Worm (Caenorhabditis elegans) whole organism, young adult: ENCODE measurements around the gene acy-4.

Experiments
- C06A6.2 ChIP-seq: fragments of 200-800 bp; sonication (Bioruptor generic); conservative IDR thresholded peaks from 2 replicates; pipeline ENCODE4 v1.3.6; 2022; ENCODE audit warnings: missing genetic modification characterization, missing compliant biosample characterization
- D2030.7 ChIP-seq: fragments of 200-800 bp; sonication (Bioruptor generic); IDR thresholded peaks from 2 replicates; pipeline ENCODE4 v1.3.6; 2022; ENCODE audit warnings: missing genetic modification reagents, missing genetic modification characterization, missing compliant biosample characterization
- F10E7.11 ChIP-seq: sonication (generic microtip); optimal IDR thresholded peaks from 2 replicates; lab custom pipeline; 2017; ENCODE audit warnings: mild to moderate bottlenecking, missing genetic modification characterization, moderate library complexity, missing compliant biosample characterization
- F33H1.4 ChIP-seq: fragments of 200-800 bp; sonication (Bioruptor generic); IDR thresholded peaks from 2 replicates; pipeline ENCODE4 v1.3.6; 2022; ENCODE audit warnings: missing genetic modification reagents, missing genetic modification characterization, missing compliant biosample characterization
- F39B2.1 ChIP-seq: fragments of 200-800 bp; sonication (Bioruptor generic); IDR thresholded peaks from 2 replicates; pipeline ENCODE4 v1.3.6; 2022; ENCODE audit warnings: missing genetic modification reagents, missing genetic modification characterization, missing compliant biosample characterization
- F57A8.1 ChIP-seq: fragments of 200-800 bp; sonication (Bioruptor generic); optimal IDR thresholded peaks from 2 replicates; lab custom pipeline; 2018; ENCODE audit warnings: mild to moderate bottlenecking, missing genetic modification characterization, moderate library complexity, missing compliant biosample characterization
- F57C9.4 ChIP-seq: sonication (generic microtip); optimal IDR thresholded peaks from 2 replicates; lab custom pipeline; 2017; ENCODE audit warnings: mild to moderate bottlenecking, missing genetic modification characterization, missing compliant biosample characterization
- T07F8.4 ChIP-seq: sonication (generic microtip); optimal IDR thresholded peaks from 2 replicates; lab custom pipeline; 2016; ENCODE audit warnings: mild to moderate bottlenecking, missing genetic modification characterization, moderate library complexity, missing compliant biosample characterization
- Y53F4B.3 ChIP-seq: fragments of 200-800 bp; sonication (Bioruptor generic); IDR thresholded peaks from 2 replicates; pipeline ENCODE4 v1.3.6; 2022; ENCODE audit warnings: missing genetic modification reagents, missing genetic modification characterization, missing compliant biosample characterization
- Y95B8A.8 ChIP-seq: fragments of 200-800 bp; sonication (Bioruptor generic); IDR thresholded peaks from 2 replicates; pipeline ENCODE4 v1.3.6; 2022; ENCODE audit warnings: missing genetic modification reagents, missing genetic modification characterization, missing compliant biosample characterization
- akir-1 ChIP-seq: fragments of 200-800 bp; sonication (Bioruptor generic); optimal IDR thresholded peaks from 2 replicates; lab custom pipeline; 2018; ENCODE audit warnings: mild to moderate bottlenecking, missing genetic modification characterization, moderate library complexity, missing compliant biosample characterization
- atf-7 ChIP-seq: sonication (generic microtip); optimal IDR thresholded peaks from 2 replicates; lab custom pipeline; 2017; ENCODE audit warnings: mild to moderate bottlenecking, missing genetic modification characterization, missing compliant biosample characterization
- attf-5 ChIP-seq: fragments of 200-800 bp; sonication (Bioruptor generic); optimal IDR thresholded peaks from 2 replicates; lab custom pipeline; 2018; ENCODE audit warnings: mild to moderate bottlenecking, missing genetic modification characterization, missing compliant biosample characterization
- attf-6 ChIP-seq: fragments of 200-800 bp; sonication (Bioruptor generic); IDR thresholded peaks from 2 replicates; pipeline ENCODE4 v1.3.6; 2022; ENCODE audit warnings: missing genetic modification reagents, missing genetic modification characterization, missing compliant biosample characterization
- bed-1 ChIP-seq: fragments of 200-800 bp; sonication (Bioruptor generic); IDR thresholded peaks from 2 replicates; pipeline ENCODE4 v1.3.6; 2022; ENCODE audit warnings: missing genetic modification reagents, missing genetic modification characterization, missing compliant biosample characterization
- ceh-40 ChIP-seq: fragments of 200-800 bp; sonication (Bioruptor generic); IDR thresholded peaks from 2 replicates; pipeline ENCODE4 v1.3.6; 2022; ENCODE audit warnings: missing genetic modification characterization, missing compliant biosample characterization
- ceh-79 ChIP-seq: sonication (generic microtip); optimal IDR thresholded peaks from 2 replicates; lab custom pipeline; 2017; ENCODE audit warnings: mild to moderate bottlenecking, missing genetic modification characterization, missing compliant biosample characterization
- ceh-91 ChIP-seq: fragments of 200-800 bp; sonication (Bioruptor generic); IDR thresholded peaks from 2 replicates; pipeline ENCODE4 v1.3.6; 2022; ENCODE audit warnings: missing genetic modification reagents, missing genetic modification characterization, missing compliant biosample characterization
- die-1 ChIP-seq: sonication (generic microtip); optimal IDR thresholded peaks from 2 replicates; lab custom pipeline; 2016; ENCODE audit warnings: missing genotype, mild to moderate bottlenecking, missing genetic modification characterization, missing compliant biosample characterization
- fkh-3 ChIP-seq: sonication (generic microtip); optimal IDR thresholded peaks from 2 replicates; lab custom pipeline; 2016; ENCODE audit warnings: mild to moderate bottlenecking, missing genetic modification characterization, missing compliant biosample characterization
- hlh-12 ChIP-seq: sonication (generic microtip); optimal IDR thresholded peaks from 2 replicates; lab custom pipeline; 2016; ENCODE audit warnings: missing genetic modification characterization, missing compliant biosample characterization
- hmg-20 ChIP-seq: fragments of 200-800 bp; sonication (Bioruptor generic); IDR thresholded peaks from 2 replicates; pipeline ENCODE4 v1.3.6; 2022; ENCODE audit warnings: missing genetic modification reagents, missing genetic modification characterization, missing compliant biosample characterization
- hsf-1 ChIP-seq: fragments of 200-800 bp; sonication (Bioruptor generic); IDR thresholded peaks from 2 replicates; pipeline ENCODE4 v1.3.6; 2022; ENCODE audit warnings: missing genetic modification reagents, missing genetic modification characterization, missing compliant biosample characterization
- let-607 ChIP-seq, 2 experiments: fragments of 200-800 bp in 1 of 2; sonication (Bioruptor generic) in 1 of 2; sonication (generic microtip) in 1 of 2; optimal IDR thresholded peaks; 2 replicates each; lab custom pipeline; 2016 to 2018; ENCODE audit warnings: mild to moderate bottlenecking in 2 of 2, missing compliant biosample characterization in 2 of 2, missing genetic modification characterization in 2 of 2, moderate library complexity in 2 of 2, missing genotype in 1 of 2
- lin-26 ChIP-seq: fragments of 200-800 bp; sonication (Bioruptor generic); IDR thresholded peaks from 2 replicates; pipeline ENCODE4 v1.3.6; 2022; ENCODE audit warnings: missing genetic modification reagents, missing genetic modification characterization, missing compliant biosample characterization
- lsl-1 ChIP-seq: fragments of 200-800 bp; sonication (Bioruptor generic); optimal IDR thresholded peaks from 2 replicates; lab custom pipeline; 2018; ENCODE audit warnings: mild to moderate bottlenecking, missing genetic modification characterization, moderate library complexity, missing compliant biosample characterization
- madf-3 ChIP-seq: fragments of 200-800 bp; sonication (Bioruptor generic); IDR thresholded peaks from 2 replicates; pipeline ENCODE4 v1.3.6; 2022; ENCODE audit warnings: missing genetic modification reagents, missing genetic modification characterization, missing compliant biosample characterization
- madf-6 ChIP-seq: fragments of 200-800 bp; sonication (Bioruptor generic); IDR thresholded peaks from 2 replicates; pipeline ENCODE4 v1.3.6; 2022; ENCODE audit warnings: missing genetic modification reagents, missing genetic modification characterization, missing compliant biosample characterization
- mxl-1 ChIP-seq: sonication (generic microtip); optimal IDR thresholded peaks from 2 replicates; lab custom pipeline; 2016; ENCODE audit warnings: missing genetic modification characterization, missing compliant biosample characterization
- nfya-2 ChIP-seq: fragments of 200-800 bp; sonication (Bioruptor generic); IDR thresholded peaks from 2 replicates; pipeline ENCODE4 v1.3.6; 2022; ENCODE audit warnings: missing genetic modification reagents, missing genetic modification characterization, missing compliant biosample characterization
- nfyb-1 ChIP-seq: fragments of 200-800 bp; sonication (Bioruptor generic); IDR thresholded peaks from 2 replicates; pipeline ENCODE4 v1.3.6; 2022; ENCODE audit warnings: missing genetic modification reagents, missing genetic modification characterization, missing compliant biosample characterization
- nhr-90 ChIP-seq: sonication (generic microtip); optimal IDR thresholded peaks from 2 replicates; lab custom pipeline; 2016; ENCODE audit warnings: missing genotype, mild to moderate bottlenecking, missing genetic modification characterization, missing compliant biosample characterization
- rcor-1 ChIP-seq: fragments of 200-800 bp; sonication (Bioruptor generic); IDR thresholded peaks from 2 replicates; pipeline ENCODE4 v1.3.6; 2022; ENCODE audit warnings: missing genetic modification reagents, missing genetic modification characterization, missing compliant biosample characterization
- rec-8 ChIP-seq, 2 experiments: sonication (generic microtip); optimal IDR thresholded peaks; 2 replicates each; lab custom pipeline; 2016; ENCODE audit warnings: mild to moderate bottlenecking in 2 of 2, missing genetic modification characterization in 2 of 2, missing genetic modification reagents in 2 of 2, missing genotype in 2 of 2, missing biosample characterization in 1 of 2, missing compliant biosample characterization in 1 of 2, moderate library complexity in 1 of 2
- repo-1 ChIP-seq: sonication (generic microtip); optimal IDR thresholded peaks from 2 replicates; lab custom pipeline; 2017; ENCODE audit warnings: mild to moderate bottlenecking, missing genetic modification characterization, missing compliant biosample characterization
- sea-2 ChIP-seq: fragments of 200-800 bp; sonication (Bioruptor generic); IDR thresholded peaks from 2 replicates; pipeline ENCODE4 v1.3.6; 2022; ENCODE audit warnings: missing genetic modification characterization, missing compliant biosample characterization
- snpc-1.3 ChIP-seq: sonication (generic microtip); optimal IDR thresholded peaks from 2 replicates; lab custom pipeline; 2017; ENCODE audit warnings: missing genetic modification characterization, mild to moderate bottlenecking, missing compliant biosample characterization, antibody characterized with exemption, moderate library complexity, missing genotype, missing genetic modification reagents; ENCODE audit not compliant: insufficient read depth
- snpc-3.4 ChIP-seq: sonication (generic microtip); optimal IDR thresholded peaks from 2 replicates; lab custom pipeline; 2017; ENCODE audit warnings: missing genetic modification characterization, mild to moderate bottlenecking, missing compliant biosample characterization, antibody characterized with exemption, moderate library complexity, missing genotype, missing genetic modification reagents
- snpc-4 ChIP-seq, 5 experiments: fragments of 150-350 bp in 1 of 5; sonication (generic microtip) in 4 of 5; optimal IDR thresholded peaks; 2 replicates each; lab custom pipeline; 2014 to 2018; ENCODE audit warnings: missing genetic modification characterization in 5 of 5, missing biosample characterization in 3 of 5, antibody characterized with exemption in 2 of 5, mild to moderate bottlenecking in 2 of 5, missing compliant biosample characterization in 2 of 5, missing genotype in 2 of 5, moderate library complexity in 2 of 5, missing genetic modification reagents in 1 of 5
- tbp1 ChIP-seq: fragments of 200-800 bp; sonication (Bioruptor generic); optimal IDR thresholded peaks from 2 replicates; lab custom pipeline; 2018; ENCODE audit warnings: mild to moderate bottlenecking, missing genetic modification characterization, missing compliant biosample characterization
- unc-62 ChIP-seq: fragments of 150-350 bp; optimal IDR thresholded peaks from 2 replicates; lab custom pipeline; 2014; ENCODE audit warnings: missing biosample characterization, missing genetic modification reagents, missing genetic modification characterization
- xnd-1 ChIP-seq: sonication (generic microtip); optimal IDR thresholded peaks from 2 replicates; lab custom pipeline; 2016; ENCODE audit warnings: missing genotype, missing genetic modification reagents, missing genetic modification characterization, missing compliant biosample characterization
- zfh-2 ChIP-seq: fragments of 200-800 bp; sonication (Bioruptor generic); conservative IDR thresholded peaks from 2 replicates; pipeline ENCODE4 v1.3.6; 2022; ENCODE audit warnings: missing genetic modification reagents, missing genetic modification characterization, missing compliant biosample characterization
- zim-3 ChIP-seq: sonication (generic microtip); optimal IDR thresholded peaks from 2 replicates; lab custom pipeline; 2017; ENCODE audit warnings: mild to moderate bottlenecking, missing genetic modification characterization, moderate library complexity, missing compliant biosample characterization
- ztf-18 ChIP-seq: sonication (generic microtip); optimal IDR thresholded peaks from 2 replicates; lab custom pipeline; 2016; ENCODE audit warnings: missing genotype, mild to moderate bottlenecking, missing genetic modification characterization, missing compliant biosample characterization
- ztf-25 ChIP-seq: fragments of 200-800 bp; sonication (Bioruptor generic); IDR thresholded peaks from 2 replicates; pipeline ENCODE4 v1.3.6; 2022; ENCODE audit warnings: missing genetic modification reagents, missing genetic modification characterization, missing compliant biosample characterization
- ztf-3 ChIP-seq: fragments of 200-800 bp; sonication (Bioruptor generic); optimal IDR thresholded peaks from 2 replicates; lab custom pipeline; 2018; ENCODE audit warnings: mild to moderate bottlenecking, missing genetic modification characterization, missing compliant biosample characterization

acy-4 gene

ce11 chrV:5591887-5592286 lies 38.8 kb downstream of the acy-4 start:
- TF ChIP-seq tbp1 (peak; percentile 88), snpc-3.4 (tag; lab: Kevin White, UChicago) (peak; percentile 77), Y53F4B.3 (peak; percentile 68; the same call in 1 of the 2 replicates), fkh-3 (tag; lab: Kevin White, UChicago) (peak; percentile 69), let-607 (tag; optimal IDR thresholded peaks at IDR 0.05; lab: Kevin White, UChicago) (peak in 1 of 2 experiments; percentile 24), hsf-1 (GFP tag; lab: Robert Waterston, UW) (peak; percentile 61; the same call in 1 of the 2 replicates), hlh-12 (tag; lab: Kevin White, UChicago) (no peak), nfya-2 (GFP tag; lab: Robert Waterston, UW) (no peak), snpc-1.3 (tag; lab: Kevin White, UChicago) (peak; percentile 81), bed-1 (GFP tag; lab: Robert Waterston, UW) (no peak), D2030.7 (GFP tag; lab: Robert Waterston, UW) (peak; percentile 79), mxl-1 (peak; percentile 75), hmg-20 (no peak), ztf-3 (GFP tag; lab: Kevin White, UChicago) (no peak), ztf-18 (peak; percentile 59), ztf-25 (peak; percentile 94), F57A8.1 (peak; percentile 53), unc-62 (GFP tag; lab: Kevin White, UChicago) (no peak), sea-2 (no peak), F57C9.4 (tag; lab: Kevin White, UChicago) (no peak), die-1 (peak; percentile 70), zim-3 (no peak), rcor-1 (GFP tag; lab: Robert Waterston, UW) (peak; percentile 51), nhr-90 (tag; lab: Kevin White, UChicago) (peak; percentile 60), attf-6 (GFP tag; lab: Robert Waterston, UW) (peak; percentile 76; the same call in 1 of the 2 replicates), ceh-91 (GFP tag; lab: Robert Waterston, UW) (peak; percentile 29; the same call in 1 of the 2 replicates), lsl-1 (peak; percentile 53), C06A6.2 (GFP tag; lab: Robert Waterston, UW) (no peak), F33H1.4 (GFP tag; lab: Robert Waterston, UW) (peak; percentile 9; the same call in 1 of the 2 replicates), Y95B8A.8 (peak; percentile 85), atf-7 (tag; lab: Kevin White, UChicago) (peak; percentile 72), akir-1 (GFP tag; lab: Kevin White, UChicago) (no peak), madf-6 (GFP tag; lab: Robert Waterston, UW) (peak; percentile 77), ceh-79 (tag; lab: Kevin White, UChicago) (peak; percentile 16), ceh-40 (GFP tag; lab: Robert Waterston, UW) (0 out of 2 replicates have a peak, but pooled peaks have one; percentile 75), nfyb-1 (peak; percentile 48; the same call in 1 of the 2 replicates), F39B2.1 (GFP tag; lab: Robert Waterston, UW) (peak; percentile 80), T07F8.4 (no peak), lin-26 (GFP tag; lab: Robert Waterston, UW) (peak; percentile 97), attf-5 (GFP tag; lab: Kevin White, UChicago) (peak; percentile 46), rec-8 (tag; optimal IDR thresholded peaks at IDR 0.05; lab: Kevin White, UChicago) (peak in 1 of 2 experiments; percentile 48), snpc-4 (GFP tag; optimal IDR thresholded peaks at IDR 0.05; lab: Kevin White, UChicago) (no peak), snpc-4 (tag; optimal IDR thresholded peaks at IDR 0.05; lab: Kevin White, UChicago) (peak in 2 of 4 experiments; percentile 13 to 34), xnd-1 (tag; lab: Kevin White, UChicago) (peak; percentile 38), repo-1 (tag; lab: Kevin White, UChicago) (peak; percentile 29), zfh-2 (GFP tag; lab: Robert Waterston, UW) (no peak), F10E7.11 (peak; percentile 89), madf-3 (GFP tag; lab: Robert Waterston, UW) (peak; percentile 83)
